Worm (Caenorhabditis elegans) whole organism, dauer: ENCODE results near the gene C27H5.6.

ENCODE experiments used
- unc-62 ChIP-seq: sonication (generic microtip); optimal IDR thresholded peaks from 2 replicates; lab custom pipeline; 2017; ENCODE audit warnings: missing biosample characterization, missing genetic modification reagents, missing genetic modification characterization

C27H5.6 gene

ce11 chrII:7161512-7161911, 25.5 kb downstream of the C27H5.6 start, which contains the start of gene C27H5.12:
Gene C27H5.12, minus strand, starts transcription at chrII:7161612.
- TF ChIP-seq unc-62 (GFP tag; lab: Kevin White, UChicago), result no peak

DNA sequence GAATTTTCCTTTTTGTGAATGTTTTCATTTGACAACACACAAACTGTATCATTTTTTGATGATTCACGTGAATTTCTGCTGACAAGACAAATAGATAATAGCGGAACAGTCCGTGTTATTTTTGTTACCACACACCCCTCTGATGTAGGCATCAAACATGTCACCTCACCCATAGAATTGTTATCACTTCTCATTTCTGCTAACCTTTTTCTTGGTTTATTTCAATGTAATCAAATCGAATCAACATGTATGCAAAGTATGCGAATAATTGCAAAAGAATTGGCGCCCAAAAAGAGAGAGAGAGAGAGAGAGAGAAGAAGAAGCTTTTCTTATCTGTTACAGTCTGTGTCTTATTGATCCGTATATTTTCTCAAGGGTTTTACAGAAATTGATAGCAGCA, 29.6 kb downstream of the C27H5.6 start:
- TF ChIP-seq unc-62 (GFP tag; lab: Kevin White, UChicago), result no peak

ce11 chrII:7155392-7155791, 31.6 kb downstream of the C27H5.6 start, which contains the start of gene C27H5.2:
Gene C27H5.2, plus strand, starts transcription at chrII:7155581.
- TF ChIP-seq unc-62 (GFP tag; lab: Kevin White, UChicago), result no peak

ce11 chrII:7154711-7155110, 32.3 kb downstream of the C27H5.6 start:
- no peak for TF ChIP-seq unc-62 (GFP tag; lab: Kevin White, UChicago)

ce11 chrII:7151969-7152631, 34.9 kb downstream of the C27H5.6 start, which contains the start of gene fust-1:
Gene fust-1, plus strand, starts transcription at chrII:7152581.
- no peak for TF ChIP-seq unc-62 (GFP tag; lab: Kevin White, UChicago)

DNA sequence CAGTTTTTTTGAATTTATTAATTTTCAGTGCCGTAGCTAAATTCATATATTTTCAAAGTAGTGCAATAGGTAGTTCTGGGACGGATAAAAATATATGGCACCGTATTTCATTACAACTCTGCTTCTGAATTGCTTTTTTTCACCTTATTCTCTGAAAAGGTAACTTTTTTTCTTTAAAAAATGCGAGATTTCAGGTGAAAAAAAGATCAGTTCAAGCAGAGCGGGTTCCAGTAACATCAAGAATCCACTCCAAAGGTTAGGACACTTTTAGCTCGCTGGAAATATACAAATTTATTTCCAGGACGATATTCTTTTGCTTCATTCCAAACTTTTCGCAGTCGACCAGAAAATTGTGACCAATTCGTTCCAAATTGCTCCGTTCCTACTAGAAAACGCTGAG, 38.9 kb downstream of the C27H5.6 start, which contains the start of gene T07F8.1:
TSS of gene T07F8.1 (plus strand) at position 301 of the 400 bp plus-strand sequence.
- no peak for TF ChIP-seq unc-62 (GFP tag; lab: Kevin White, UChicago)

DNA sequence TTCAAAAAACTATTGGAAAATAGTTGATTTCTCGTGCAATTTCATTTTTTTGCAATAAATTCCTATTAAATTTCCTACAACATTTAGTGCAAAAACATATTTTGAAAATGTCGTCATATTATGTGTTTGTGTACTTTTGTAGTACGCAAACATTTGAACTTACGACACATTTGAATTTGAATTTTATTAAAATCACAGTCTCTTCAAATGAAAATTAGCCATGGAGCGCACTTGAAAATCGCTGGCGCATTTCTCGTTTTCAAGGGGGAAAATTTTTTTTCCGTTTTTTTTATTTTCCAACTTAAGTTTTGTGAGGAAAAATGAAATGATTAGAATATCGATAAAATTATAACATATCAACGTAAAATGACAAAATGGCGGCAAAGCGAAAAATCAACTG, 39.5 kb downstream of the C27H5.6 start:
- no peak for TF ChIP-seq unc-62 (GFP tag; lab: Kevin White, UChicago)

- TF ChIP-seq unc-62 (GFP tag; lab: Kevin White, UChicago), result no peak
These were observed 40.8 kb downstream of the C27H5.6 start for ce11 chrII:7146240-7146639.

ce11 chrII:7144307-7144706, 42.7 kb downstream of the C27H5.6 start, which contains the start of gene npr-31:
Gene npr-31, plus strand, starts transcription at chrII:7144607.
- no peak for TF ChIP-seq unc-62 (GFP tag; lab: Kevin White, UChicago)

DNA sequence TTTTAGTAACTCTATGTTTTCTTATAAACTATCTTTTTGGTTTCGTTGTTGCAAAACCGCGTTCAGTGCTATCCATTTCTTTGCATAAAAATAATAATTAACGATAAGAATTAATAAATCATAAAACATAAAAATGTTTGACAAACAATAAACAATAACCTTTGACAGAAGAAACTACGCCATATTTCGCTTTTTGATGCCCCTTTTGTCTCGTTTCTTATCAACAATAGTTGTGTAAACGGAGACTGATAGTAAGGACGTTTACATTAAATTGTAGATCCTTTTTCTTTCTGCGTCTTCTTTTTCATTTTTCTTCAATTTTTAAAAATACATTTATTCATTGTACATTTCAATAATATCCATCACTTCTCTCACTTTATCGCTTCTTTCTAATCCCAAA, 47.9 kb downstream of the C27H5.6 start:
- no peak for TF ChIP-seq unc-62 (GFP tag; lab: Kevin White, UChicago)
